Worm (Caenorhabditis elegans): ENCODE measurements around the gene F59F5.3.

- no peak for TF ChIP-seq T23F11.4 (GFP tag; optimal IDR thresholded peaks at IDR 0.05)
- no peak for TF ChIP-seq fkh-6 (tag; optimal IDR thresholded peaks at IDR 0.05)
- TF ChIP-seq dmd-4 (tag; optimal IDR thresholded peaks at IDR 0.05; ENCODE audit: borderline replicate concordance), result no peak
- TF ChIP-seq ceh-9 (tag; optimal IDR thresholded peaks at IDR 0.05), result no peak
- no peak for TF ChIP-seq ceh-6 (GFP tag; optimal IDR thresholded peaks at IDR 0.05)
- TF ChIP-seq nhr-11 (tag; optimal IDR thresholded peaks at IDR 0.05), result no peak
Measured at ce11 chrX:10507971-10508370, 34.2 kb downstream of the F59F5.3 start.

All from whole organism, late embryonic.